Fruit fly (Drosophila melanogaster) whole organism, pupa: Measurements from ENCODE around the gene Oseg4.

Experiments
- CG15710 ChIP-seq: fragments of 200-800 bp; sonication (Bioruptor generic); optimal IDR thresholded peaks from 2 replicates; lab custom pipeline; 2018; ENCODE audit warnings: missing biosample characterization, mild to moderate bottlenecking, missing genetic modification characterization, moderate library complexity
- D1 ChIP-seq: fragments of 200-800 bp; sonication (Bioruptor generic); optimal IDR thresholded peaks from 2 replicates; lab custom pipeline; 2018; ENCODE audit warnings: missing biosample characterization, mild to moderate bottlenecking, missing genetic modification characterization, moderate library complexity
- EcR ChIP-seq: fragments of 200-800 bp; sonication (Bioruptor generic); optimal IDR thresholded peaks from 3 replicates; lab custom pipeline; 2019; ENCODE audit warnings: missing biosample characterization, missing genetic modification characterization, mild to moderate bottlenecking, moderate library complexity, missing genetic modification reagents
- fd96Ca ChIP-seq: fragments of 200-800 bp; sonication (Bioruptor generic); IDR thresholded peaks from 3 replicates; pipeline ENCODE4 v1.3.6; 2022; ENCODE audit warnings: missing biosample characterization, missing genetic modification characterization

dm6 chr3L:1756143-1756542, 20.6 kb upstream of the Oseg4 start, which contains the start of gene CG8001:
- TF ChIP-seq fd96Ca (GFP tag; lab: Robert Waterston, UW) (no peak), EcR (GFP tag; lab: Kevin White, UChicago) (no peak), CG15710 (tag; lab: Kevin White, UChicago) (no peak), D1 (tag; lab: Kevin White, UChicago) (no peak)
